Fruit fly (Drosophila melanogaster): ENCODE measurements around the gene C1GalTA.
A peak's percentile ranks its signal among the peaks of the same experiment; 100 is the strongest.

C1GalTA gene

DNA sequence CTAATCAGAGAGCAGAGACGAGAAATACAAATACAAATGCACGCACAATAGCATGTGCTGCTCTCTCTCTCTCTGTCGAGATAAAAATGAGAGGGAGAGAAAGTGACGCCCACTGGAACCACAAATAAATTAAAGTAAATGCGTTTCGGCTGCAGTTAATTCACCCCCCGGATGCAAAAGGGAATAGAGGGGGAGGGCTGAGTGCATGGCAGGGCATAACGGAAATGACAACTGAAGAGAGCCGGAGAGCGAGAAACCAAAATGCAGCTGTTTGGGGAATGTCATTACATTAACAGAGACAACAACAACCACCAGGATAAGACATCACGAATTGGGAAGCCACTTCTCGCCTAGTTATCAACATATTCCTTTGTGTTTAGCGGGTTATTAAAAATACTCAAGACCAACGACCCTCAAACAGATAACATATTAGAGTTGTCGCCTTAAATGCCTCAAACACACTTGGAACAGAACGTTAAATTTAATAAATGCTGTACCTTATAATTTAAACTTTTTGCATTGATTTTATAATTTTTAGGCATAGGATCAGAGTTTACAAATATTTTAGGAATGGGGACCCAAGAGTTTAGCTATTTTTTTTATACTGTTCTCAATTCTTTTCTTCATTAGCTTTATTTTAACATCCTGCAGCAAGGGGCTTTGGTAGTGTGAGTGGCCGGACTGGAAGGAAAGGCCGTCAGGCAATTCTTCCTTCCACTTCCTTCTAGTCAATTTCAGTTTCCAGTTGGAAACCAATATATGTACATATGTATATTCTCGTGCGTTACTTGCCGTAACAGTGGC is 895 bp downstream of the C1GalTA start (continued):
- TF ChIP-seq Rel (GFP tag; optimal IDR thresholded peaks at IDR 0.05), result no peak
- TF ChIP-seq Rel (tag; optimal IDR thresholded peaks at IDR 0.05), result peak; percentile 14

dm6 chr2L:8948650-8949049 is 2.4 kb downstream of the C1GalTA start:
- TF ChIP-seq ey (GFP tag; optimal IDR thresholded peaks at IDR 0.05), result no peak

- TF ChIP-seq Mio (GFP tag; optimal IDR thresholded peaks at IDR 0.05) (no peak), dl (GFP tag; optimal IDR thresholded peaks at IDR 0.05; ENCODE audit: insufficient read depth in 1 of 2, partially characterized antibody in 2 of 2) (no peak), Vsx2 (GFP tag; optimal IDR thresholded peaks at IDR 0.05; ENCODE audit: partially characterized antibody) (no peak), brk (GFP tag; optimal IDR thresholded peaks at IDR 0.05) (no peak)
These were observed 3.0 kb downstream of the C1GalTA start for dm6 chr2L:8947989-8948388.

dm6 chr2L:8946718-8947316 is 4.2 kb downstream of the C1GalTA start, which contains the start of gene CG46397:
Gene CG46397 (plus strand): TSS chr2L:8947266.
- TF ChIP-seq sage (GFP tag; optimal IDR thresholded peaks at IDR 0.05) (no peak), psq (GFP tag; optimal IDR thresholded peaks at IDR 0.05) (no peak), Hr78 (GFP tag; optimal IDR thresholded peaks at IDR 0.05) (no peak), Abd-B (GFP tag; optimal IDR thresholded peaks at IDR 0.05) (no peak), Hnf4 (GFP tag; optimal IDR thresholded peaks at IDR 0.05) (no peak), woc (GFP tag; optimal IDR thresholded peaks at IDR 0.05) (no peak), Myc (optimal IDR thresholded peaks at IDR 0.05) (no peak), ey (GFP tag; optimal IDR thresholded peaks at IDR 0.05) (no peak), Dif (GFP tag; optimal IDR thresholded peaks at IDR 0.05; ENCODE audit: partially characterized antibody) (no peak), dl (GFP tag; optimal IDR thresholded peaks at IDR 0.05; ENCODE audit: insufficient read depth in 1 of 2, partially characterized antibody in 2 of 2) (no peak), dsf (GFP tag; optimal IDR thresholded peaks at IDR 0.05; ENCODE audit: borderline replicate concordance) (no peak), Vsx2 (GFP tag; optimal IDR thresholded peaks at IDR 0.05; ENCODE audit: partially characterized antibody) (no peak), Rel (GFP tag; optimal IDR thresholded peaks at IDR 0.05) (no peak), Rel (tag; optimal IDR thresholded peaks at IDR 0.05) (no peak), rgr (GFP tag; optimal IDR thresholded peaks at IDR 0.05) (no peak)

- no peak for TF ChIP-seq sv (GFP tag; optimal IDR thresholded peaks at IDR 0.05)
- no peak for TF ChIP-seq GATAd (GFP tag; optimal IDR thresholded peaks at IDR 0.05)
- peak; percentile 1 for TF ChIP-seq Hnf4 (GFP tag; optimal IDR thresholded peaks at IDR 0.05)
- TF ChIP-seq rgr (GFP tag; optimal IDR thresholded peaks at IDR 0.05), result no peak
- TF ChIP-seq Rel (GFP tag; optimal IDR thresholded peaks at IDR 0.05), result no peak
- TF ChIP-seq Rel (tag; optimal IDR thresholded peaks at IDR 0.05), result peak; percentile 7
- TF ChIP-seq brk (GFP tag; optimal IDR thresholded peaks at IDR 0.05), result peak; percentile 61
- no peak for TF ChIP-seq CG9705 (GFP tag; optimal IDR thresholded peaks at IDR 0.05)
- TF ChIP-seq sage (GFP tag; optimal IDR thresholded peaks at IDR 0.05), result peak; percentile 15
- no peak for TF ChIP-seq lola (GFP tag; optimal IDR thresholded peaks at IDR 0.05)
- no peak for TF ChIP-seq Dfd (GFP tag; optimal IDR thresholded peaks at IDR 0.05)
- TF ChIP-seq dsf (GFP tag; optimal IDR thresholded peaks at IDR 0.05; ENCODE audit: borderline replicate concordance), result no peak
- TF ChIP-seq tai (GFP tag; optimal IDR thresholded peaks at IDR 0.05), result no peak
These were observed 7.9 kb downstream of the C1GalTA start, which contains the start of gene CG9515 for dm6 chr2L:8943110-8943509. Gene CG9515 (minus strand): TSS chr2L:8943257.

DNA sequence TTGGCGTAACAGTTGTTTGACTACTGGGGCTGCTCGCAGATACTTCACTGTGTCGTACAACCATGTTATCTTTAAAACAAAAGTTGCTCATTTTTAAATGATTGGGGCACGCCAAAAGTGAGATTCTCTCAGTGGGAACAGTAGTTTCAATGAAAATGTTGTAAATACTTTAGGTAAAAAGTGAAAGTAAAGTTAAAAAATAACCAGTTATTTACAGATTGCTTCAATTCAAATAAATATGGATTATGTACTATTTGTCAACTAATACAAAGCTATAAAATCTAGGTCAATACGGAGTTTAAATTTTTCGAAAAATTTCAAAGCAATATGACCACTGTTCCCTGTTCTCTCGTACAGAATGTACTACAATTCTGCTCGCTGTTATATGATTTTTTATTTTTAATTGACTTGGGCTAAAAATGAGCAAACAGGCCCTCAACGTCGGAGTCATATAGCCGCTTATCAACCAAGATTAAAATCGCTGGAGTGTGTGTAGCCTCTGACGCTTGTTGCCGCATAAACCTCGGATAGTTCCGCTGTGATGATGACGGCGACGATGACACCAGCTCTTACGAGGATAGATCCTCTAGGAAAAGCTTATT is 9.2 kb downstream of the C1GalTA start, which contains the start of gene Argl:
Gene Argl (minus strand): TSS at position 370 of the 602 bp plus-strand sequence.
- no peak for TF ChIP-seq sage (GFP tag; optimal IDR thresholded peaks at IDR 0.05)
- TF ChIP-seq OdsH (GFP tag; optimal IDR thresholded peaks at IDR 0.05), result peak; percentile 13
- TF ChIP-seq Sp1 (GFP tag; optimal IDR thresholded peaks at IDR 0.05), result peak; percentile 6
- TF ChIP-seq GATAd (GFP tag; optimal IDR thresholded peaks at IDR 0.05), result no peak
- TF ChIP-seq h (GFP tag; optimal IDR thresholded peaks at IDR 0.05), result peak; percentile 21
- TF ChIP-seq ey (GFP tag; optimal IDR thresholded peaks at IDR 0.05), result no peak
- peak in 1 of 2 experiments; percentile 49 for TF ChIP-seq foxo (GFP tag; optimal IDR thresholded peaks at IDR 0.05)
- peak; percentile 24 for TF ChIP-seq rgr (GFP tag; optimal IDR thresholded peaks at IDR 0.05)
- peak; percentile 8 for TF ChIP-seq Hnf4 (GFP tag; optimal IDR thresholded peaks at IDR 0.05)
- TF ChIP-seq brk (GFP tag; optimal IDR thresholded peaks at IDR 0.05), result peak; percentile 3
- TF ChIP-seq Dif (GFP tag; optimal IDR thresholded peaks at IDR 0.05; ENCODE audit: partially characterized antibody), result no peak
- TF ChIP-seq fru (GFP tag; optimal IDR thresholded peaks at IDR 0.05), result peak; percentile 65

Data from whole organism, wandering third instar larva.